Worm (Caenorhabditis elegans) whole organism, mixed stage, embryonic: ENCODE results near the gene ceh-53.

Source experiments
- M03D4.4 ChIP-seq: sonication (generic microtip); optimal IDR thresholded peaks from 2 replicates; lab custom pipeline; 2017; ENCODE audit warnings: mild to moderate bottlenecking, missing genetic modification characterization, missing compliant biosample characterization
- bed-3 ChIP-seq: fragments of 200-800 bp; sonication (Bioruptor generic); optimal IDR thresholded peaks from 3 replicates; lab custom pipeline; 2018; ENCODE audit warnings: mild to moderate bottlenecking, missing genetic modification characterization, moderate library complexity, missing compliant biosample characterization
- ceh-39 ChIP-seq: fragments of 150-350 bp; optimal IDR thresholded peaks from 2 replicates; lab custom pipeline; 2014; ENCODE audit warnings: missing biosample characterization, missing genetic modification characterization
- ceh-83 ChIP-seq: fragments of 200-800 bp; sonication (Bioruptor generic); optimal IDR thresholded peaks from 2 replicates; lab custom pipeline; 2018; ENCODE audit warnings: mild to moderate bottlenecking, missing genetic modification characterization, missing compliant biosample characterization
- ces-1 ChIP-seq: fragments of 150-350 bp; optimal IDR thresholded peaks from 2 replicates; lab custom pipeline; 2014; ENCODE audit warnings: missing biosample characterization, missing genetic modification reagents, missing genetic modification characterization
- cnd-1 ChIP-seq: fragments of 200-800 bp; sonication (Bioruptor generic); optimal IDR thresholded peaks from 2 replicates; lab custom pipeline; 2018; ENCODE audit warnings: mild to moderate bottlenecking, missing genetic modification characterization, missing compliant biosample characterization
- elt-1 ChIP-seq: sonication (generic microtip); optimal IDR thresholded peaks from 2 replicates; lab custom pipeline; 2017; ENCODE audit warnings: missing genetic modification characterization, mild to moderate bottlenecking, missing compliant biosample characterization, antibody characterized with exemption, moderate library complexity, borderline replicate concordance; ENCODE audit not compliant: insufficient read depth
- ham-2 ChIP-seq: fragments of 200-800 bp; sonication (Bioruptor generic); optimal IDR thresholded peaks from 2 replicates; lab custom pipeline; 2018; ENCODE audit warnings: mild to moderate bottlenecking, missing genetic modification characterization, missing compliant biosample characterization
- lin-32 ChIP-seq: fragments of 200-800 bp; sonication (Bioruptor generic); optimal IDR thresholded peaks from 2 replicates; lab custom pipeline; 2018; ENCODE audit warnings: mild to moderate bottlenecking, missing genetic modification characterization, missing compliant biosample characterization
- mls-2 ChIP-seq: sonication (generic microtip); optimal IDR thresholded peaks from 2 replicates; lab custom pipeline; 2016; ENCODE audit warnings: mild to moderate bottlenecking, missing genetic modification characterization, moderate library complexity, missing compliant biosample characterization
- nhr-12 ChIP-seq: fragments of 150-350 bp; optimal IDR thresholded peaks from 2 replicates; lab custom pipeline; 2014; ENCODE audit warnings: missing biosample characterization, missing genetic modification characterization
- nhr-237 ChIP-seq: fragments of 150-350 bp; optimal IDR thresholded peaks from 2 replicates; lab custom pipeline; 2014; ENCODE audit warnings: missing biosample characterization, missing genetic modification characterization
- nhr-28 ChIP-seq: fragments of 150-350 bp; optimal IDR thresholded peaks from 2 replicates; lab custom pipeline; 2014; ENCODE audit warnings: missing biosample characterization, missing genetic modification characterization
- nhr-76 ChIP-seq: sonication (generic microtip); optimal IDR thresholded peaks from 2 replicates; lab custom pipeline; 2017; ENCODE audit warnings: missing biosample characterization, missing genetic modification characterization
- pha-4 ChIP-seq: fragments of 150-350 bp; optimal IDR thresholded peaks from 2 replicates; lab custom pipeline; 2018; ENCODE audit warnings: missing biosample characterization, missing genetic modification reagents, missing genetic modification characterization
- sptf-1 ChIP-seq: sonication (generic microtip); optimal IDR thresholded peaks from 2 replicates; lab custom pipeline; 2017; ENCODE audit warnings: mild to moderate bottlenecking, missing genetic modification characterization, moderate library complexity, missing compliant biosample characterization
- tbx-8 ChIP-seq: fragments of 200-800 bp; sonication (Bioruptor generic); optimal IDR thresholded peaks from 2 replicates; lab custom pipeline; 2018; ENCODE audit warnings: mild to moderate bottlenecking, missing genetic modification characterization, moderate library complexity, missing compliant biosample characterization
- unc-120 ChIP-seq: sonication (generic microtip); optimal IDR thresholded peaks from 2 replicates; lab custom pipeline; 2017; ENCODE audit warnings: missing genetic modification characterization, missing compliant biosample characterization; ENCODE audit not compliant: poor library complexity, severe bottlenecking
- unc-39 ChIP-seq: fragments of 150-350 bp; optimal IDR thresholded peaks from 2 replicates; lab custom pipeline; 2014; ENCODE audit warnings: missing biosample characterization, missing genetic modification characterization
- unc-62 ChIP-seq: fragments of 150-350 bp; optimal IDR thresholded peaks from 2 replicates; lab custom pipeline; 2014; ENCODE audit warnings: missing biosample characterization, missing genetic modification reagents, missing genetic modification characterization
- zip-8 ChIP-seq: fragments of 150-350 bp; optimal IDR thresholded peaks from 2 replicates; lab custom pipeline; 2014; ENCODE audit warnings: missing biosample characterization, missing genetic modification characterization
- ztf-11 ChIP-seq: fragments of 150-350 bp; optimal IDR thresholded peaks from 2 replicates; lab custom pipeline; 2014; ENCODE audit warnings: missing biosample characterization, missing genetic modification characterization

ceh-53 gene

ce11 chrIV:3526831-3527404, 28.9 kb downstream of the ceh-53 start, which contains the start of gene M57.2:
M57.2 (plus strand) TSS chrIV:3527354.
- TF ChIP-seq ztf-11 (tag; lab: Kevin White, UChicago) (no peak), zip-8 (tag; lab: Kevin White, UChicago) (peak; percentile 3)

- TF ChIP-seq nhr-237 (tag; lab: Kevin White, UChicago): no peak
- TF ChIP-seq zip-8 (tag; lab: Kevin White, UChicago): no peak
- no peak for TF ChIP-seq nhr-76 (tag; lab: Kevin White, UChicago)
- no peak for TF ChIP-seq ces-1 (GFP tag; lab: Kevin White, UChicago)
- TF ChIP-seq ham-2: no peak
- no peak for TF ChIP-seq bed-3
Observed at ce11 chrIV:3527878-3528277, 29.9 kb downstream of the ceh-53 start.

ce11 chrIV:3531535-3531934, 33.5 kb downstream of the ceh-53 start:
- no peak for TF ChIP-seq zip-8 (tag; lab: Kevin White, UChicago)
- TF ChIP-seq cnd-1 (tag; lab: Kevin White, UChicago): no peak
- no peak for TF ChIP-seq mls-2 (tag; lab: Kevin White, UChicago)
- no peak for TF ChIP-seq nhr-76 (tag; lab: Kevin White, UChicago)
- TF ChIP-seq M03D4.4 (tag; lab: Kevin White, UChicago): no peak
- TF ChIP-seq ces-1 (GFP tag; lab: Kevin White, UChicago): no peak
- TF ChIP-seq nhr-28 (tag; lab: Kevin White, UChicago): no peak

ce11 chrIV:3532167-3532566, 34.2 kb downstream of the ceh-53 start, which contains the start of gene M57.1:
M57.1 (plus strand) TSS chrIV:3532467.
- no peak for TF ChIP-seq mls-2 (tag; lab: Kevin White, UChicago)
- no peak for TF ChIP-seq nhr-76 (tag; lab: Kevin White, UChicago)
- no peak for TF ChIP-seq ces-1 (GFP tag; lab: Kevin White, UChicago)
- no peak for TF ChIP-seq unc-62 (GFP tag; lab: Kevin White, UChicago)
- TF ChIP-seq pha-4: no peak
- no peak for TF ChIP-seq M03D4.4 (tag; lab: Kevin White, UChicago)

ce11 chrIV:3532989-3533388, 35.0 kb downstream of the ceh-53 start:
- peak; percentile 2 for TF ChIP-seq ceh-39 (tag; lab: Kevin White, UChicago)
- TF ChIP-seq ces-1 (GFP tag; lab: Kevin White, UChicago): peak; percentile 55
- TF ChIP-seq lin-32 (GFP tag; lab: Kevin White, UChicago): no peak

ce11 chrIV:3539253-3539652, 41.2 kb downstream of the ceh-53 start:
- no peak for TF ChIP-seq ceh-83
- no peak for TF ChIP-seq ztf-11 (tag; lab: Kevin White, UChicago)
- TF ChIP-seq ceh-39 (tag; lab: Kevin White, UChicago): peak; percentile 55
- TF ChIP-seq unc-39 (tag; lab: Kevin White, UChicago): no peak
- TF ChIP-seq, all 35 proteins: peak for 1

ce11 chrIV:3539872-3540271, 41.9 kb downstream of the ceh-53 start, which contains the start of gene B0212.3:
B0212.3 (plus strand) TSS chrIV:3540172.
- TF ChIP-seq M03D4.4 (tag; lab: Kevin White, UChicago): no peak
- TF ChIP-seq nhr-12 (tag; lab: Kevin White, UChicago): no peak
- TF ChIP-seq unc-62 (GFP tag; lab: Kevin White, UChicago): no peak

- TF ChIP-seq tbx-8 (GFP tag; lab: Kevin White, UChicago): no peak
- no peak for TF ChIP-seq unc-120 (tag; lab: Kevin White, UChicago)
- no peak for TF ChIP-seq nhr-237 (tag; lab: Kevin White, UChicago)
- TF ChIP-seq elt-1 (tag; lab: Kevin White, UChicago): no peak
- TF ChIP-seq pha-4: no peak
- TF ChIP-seq sptf-1 (tag; lab: Kevin White, UChicago): no peak
Observed at ce11 chrIV:3545060-3545459, 47.1 kb downstream of the ceh-53 start.
